Worm (Caenorhabditis elegans): ENCODE measurements around the gene efr-3.

efr-3 gene

DNA sequence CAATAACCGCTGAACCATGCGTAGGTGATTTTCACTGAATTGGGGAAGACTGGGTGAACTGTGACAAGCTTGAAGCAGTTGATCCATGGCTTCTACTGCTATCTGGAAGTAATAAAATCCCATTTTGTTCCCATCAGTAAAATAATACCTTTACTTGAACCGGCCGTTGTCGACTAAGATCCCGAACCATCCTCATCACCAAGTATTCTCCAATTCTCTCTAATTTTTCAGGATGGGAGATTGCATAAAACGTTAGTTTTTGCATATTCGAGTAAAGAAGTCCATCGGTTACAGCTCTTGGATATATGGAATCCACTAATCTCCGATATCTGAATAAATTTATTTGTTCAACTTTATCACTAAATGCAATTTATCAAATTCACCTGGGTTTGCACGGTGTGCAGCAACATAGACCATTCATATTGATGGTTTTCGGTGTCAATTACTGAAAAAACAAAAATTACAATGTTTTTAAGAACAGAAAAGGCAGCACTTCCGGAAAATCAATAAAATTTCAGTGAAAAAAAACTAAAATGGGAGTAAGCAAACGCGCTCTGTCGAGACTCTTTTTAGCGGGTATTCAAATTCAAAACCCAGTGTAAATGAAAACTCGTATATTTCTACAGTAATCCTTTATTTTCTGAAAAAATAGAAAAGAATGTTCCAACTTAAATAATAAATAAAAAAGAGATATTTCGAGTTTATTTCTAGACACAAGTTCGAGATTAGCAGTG lies at the start of gene efr-3:
Gene efr-3 (minus strand): TSS at position 505 of the 734 bp plus-strand sequence.
- TF ChIP-seq ceh-6 (GFP tag; optimal IDR thresholded peaks at IDR 0.05) (no peak), ceh-31 (tag; optimal IDR thresholded peaks at IDR 0.05) (no peak), syd-9 (tag; optimal IDR thresholded peaks at IDR 0.05) (no peak), ceh-22 (tag; optimal IDR thresholded peaks at IDR 0.05) (no peak), ceh-48 (tag; optimal IDR thresholded peaks at IDR 0.05) (peak; percentile 90), unc-42 (tag; optimal IDR thresholded peaks at IDR 0.05) (peak; percentile 6), hlh-6 (tag; optimal IDR thresholded peaks at IDR 0.05) (no peak)

ce11 chrII:6370110-6370509 lies 49.2 kb upstream of the efr-3 start:
- TF ChIP-seq pha-2 (tag; optimal IDR thresholded peaks at IDR 0.05) (no peak), ceh-31 (tag; optimal IDR thresholded peaks at IDR 0.05) (peak; percentile 78), nfya-1 (tag; optimal IDR thresholded peaks at IDR 0.05) (peak; percentile 75), unc-55 (GFP tag; optimal IDR thresholded peaks at IDR 0.05) (peak; percentile 86), ets-4 (tag; optimal IDR thresholded peaks at IDR 0.05) (peak; percentile 52), dve-1 (tag; optimal IDR thresholded peaks at IDR 0.05) (peak; percentile 63), tbx-2 (tag; optimal IDR thresholded peaks at IDR 0.05) (peak; percentile 71), sdc-2 (tag; optimal IDR thresholded peaks at IDR 0.05) (no peak), unc-42 (tag; optimal IDR thresholded peaks at IDR 0.05) (peak; percentile 96), eyg-1 (tag; optimal IDR thresholded peaks at IDR 0.05) (peak; percentile 0), pqm-1 (tag; optimal IDR thresholded peaks at IDR 0.05) (no peak), hlh-30 (tag; optimal IDR thresholded peaks at IDR 0.05; ENCODE audit: insufficient read depth) (peak; percentile 98), ref-2 (tag; optimal IDR thresholded peaks at IDR 0.05) (peak; percentile 40), ceh-18 (tag; optimal IDR thresholded peaks at IDR 0.05) (peak; percentile 64), odd-2 (tag; optimal IDR thresholded peaks at IDR 0.05) (no peak), rnt-1 (tag; optimal IDR thresholded peaks at IDR 0.05) (peak; percentile 26), pax-1 (tag; optimal IDR thresholded peaks at IDR 0.05) (peak; percentile 79), ceh-48 (tag; optimal IDR thresholded peaks at IDR 0.05) (peak; percentile 48), C38D4.7 (GFP tag; optimal IDR thresholded peaks at IDR 0.05) (no peak)

ce11 chrII:6366696-6367095 lies 45.7 kb upstream of the efr-3 start, which contains the start of gene ctsa-4.1:
Gene ctsa-4.1, plus strand, starts transcription at chrII:6366996.
- TF ChIP-seq pha-2 (tag; optimal IDR thresholded peaks at IDR 0.05) = no peak
- TF ChIP-seq lin-11 (tag; optimal IDR thresholded peaks at IDR 0.05) = no peak
- no peak for TF ChIP-seq ceh-14 (tag; optimal IDR thresholded peaks at IDR 0.05)
- no peak for TF ChIP-seq C38D4.7 (GFP tag; optimal IDR thresholded peaks at IDR 0.05)
- TF ChIP-seq pqm-1 (tag; optimal IDR thresholded peaks at IDR 0.05) = no peak
- no peak for TF ChIP-seq nhr-232 (tag; optimal IDR thresholded peaks at IDR 0.05)
- no peak for TF ChIP-seq odd-2 (tag; optimal IDR thresholded peaks at IDR 0.05)
- no peak for TF ChIP-seq ceh-30 (tag; optimal IDR thresholded peaks at IDR 0.05)
- TF ChIP-seq hlh-13 (GFP tag; optimal IDR thresholded peaks at IDR 0.05) = no peak
- TF ChIP-seq hlh-15 (tag; optimal IDR thresholded peaks at IDR 0.05) = no peak
- TF ChIP-seq unc-86 (tag; optimal IDR thresholded peaks at IDR 0.05) = no peak
- no peak for TF ChIP-seq ceh-18 (tag; optimal IDR thresholded peaks at IDR 0.05)
- no peak for TF ChIP-seq pros-1 (tag; optimal IDR thresholded peaks at IDR 0.05)
- TF ChIP-seq eyg-1 (tag; optimal IDR thresholded peaks at IDR 0.05) = no peak
- no peak for TF ChIP-seq lim-6 (tag; optimal IDR thresholded peaks at IDR 0.05)
- no peak for TF ChIP-seq npax-4 (tag; optimal IDR thresholded peaks at IDR 0.05)
- no peak for TF ChIP-seq nfya-1 (tag; optimal IDR thresholded peaks at IDR 0.05)
- no peak for TF ChIP-seq syd-9 (tag; optimal IDR thresholded peaks at IDR 0.05)
- no peak for TF ChIP-seq ceh-48 (tag; optimal IDR thresholded peaks at IDR 0.05)

- no peak for TF ChIP-seq eyg-1 (tag; optimal IDR thresholded peaks at IDR 0.05)
Observed at ce11 chrII:6365237-6365815, 44.4 kb upstream of the efr-3 start, which contains the start of the genes ani-2 and clec-88. Gene ani-2, minus strand, starts transcription at chrII:6365367. Gene clec-88, plus strand, starts transcription at chrII:6365722.
